Worm (Caenorhabditis elegans): ENCODE measurements around the gene Y51A2B.5.

The Y51A2B.5 gene

ce11 chrV:18424471-18424870 lies 35.4 kb downstream of the Y51A2B.5 start, which contains the start of gene ZK262.4:
Gene ZK262.4 (minus strand): TSS chrV:18424571.
- no peak for TF ChIP-seq Y79H2A.3 (GFP tag; conservative IDR thresholded peaks at IDR 0.05)
- TF ChIP-seq athp-1 (tag; optimal IDR thresholded peaks at IDR 0.05): no peak
- no peak for TF ChIP-seq efl-1 (GFP tag; optimal IDR thresholded peaks at IDR 0.05)
- no peak for TF ChIP-seq pbrm-1 (GFP tag; IDR thresholded peaks at IDR 0.05)
- no peak for TF ChIP-seq F57C9.4 (tag; optimal IDR thresholded peaks at IDR 0.05)
- no peak for TF ChIP-seq madf-6 (GFP tag; IDR thresholded peaks at IDR 0.05)
- TF ChIP-seq lin-35 (GFP tag; optimal IDR thresholded peaks at IDR 0.05): no peak
- no peak for TF ChIP-seq ztf-18 (tag; optimal IDR thresholded peaks at IDR 0.05)
- TF ChIP-seq Y53G8AR.9 (GFP tag; conservative IDR thresholded peaks at IDR 0.05): no peak
- TF ChIP-seq atf-7 (tag; optimal IDR thresholded peaks at IDR 0.05): no peak

- TF ChIP-seq bed-2 (GFP tag; IDR thresholded peaks at IDR 0.05): no peak
- TF ChIP-seq mes-4 (tag; optimal IDR thresholded peaks at IDR 0.05): no peak
Observed at ce11 chrV:18425544-18425943, 36.5 kb downstream of the Y51A2B.5 start, which contains the start of gene ZK262.19. Gene ZK262.19 (minus strand): TSS chrV:18425644.

- TF ChIP-seq F49E8.2 (tag; optimal IDR thresholded peaks at IDR 0.05; ENCODE audit: insufficient read depth) (no peak), athp-1 (tag; optimal IDR thresholded peaks at IDR 0.05) (no peak), lin-54 (GFP tag; optimal IDR thresholded peaks at IDR 0.05) (no peak), F57C9.4 (tag; optimal IDR thresholded peaks at IDR 0.05) (no peak), mxl-1 (tag; optimal IDR thresholded peaks at IDR 0.05) (no peak)
Observed at ce11 chrV:18426280-18426679, 37.2 kb downstream of the Y51A2B.5 start, which contains the start of gene srw-83. Gene srw-83 (plus strand): TSS chrV:18426580.

ce11 chrV:18430826-18431225 lies 41.7 kb downstream of the Y51A2B.5 start:
- peak; percentile 81 for TF ChIP-seq egrh-3 (GFP tag; IDR thresholded peaks at IDR 0.05)
- TF ChIP-seq F33H1.4 (GFP tag; IDR thresholded peaks at IDR 0.05): no peak
- 0 out of 2 replicates have a peak, but pooled peaks have one; percentile 12 for TF ChIP-seq mcd-1 (GFP tag; IDR thresholded peaks at IDR 0.05)
- TF ChIP-seq ceh-91 (GFP tag; IDR thresholded peaks at IDR 0.05): no peak

- TF ChIP-seq unc-62 (GFP tag; optimal IDR thresholded peaks at IDR 0.05): no peak
- TF ChIP-seq attf-5 (GFP tag; optimal IDR thresholded peaks at IDR 0.05): no peak
- TF ChIP-seq B0261.1 (tag; optimal IDR thresholded peaks at IDR 0.05): no peak
- no peak for TF ChIP-seq sptf-2 (GFP tag; optimal IDR thresholded peaks at IDR 0.05)
- TF ChIP-seq madf-8 (GFP tag; conservative IDR thresholded peaks at IDR 0.05): no peak
- TF ChIP-seq chd-7 (tag; optimal IDR thresholded peaks at IDR 0.05): no peak
- no peak for TF ChIP-seq ekl-4 (GFP tag; IDR thresholded peaks at IDR 0.05)
- no peak for TF ChIP-seq madf-10 (tag; optimal IDR thresholded peaks at IDR 0.05)
- TF ChIP-seq zfh-2 (GFP tag; conservative IDR thresholded peaks at IDR 0.05): no peak
- TF ChIP-seq hrde-1 (tag; optimal IDR thresholded peaks at IDR 0.05; ENCODE audit: borderline replicate concordance): no peak
- TF ChIP-seq tbx-9 (tag; optimal IDR thresholded peaks at IDR 0.05; ENCODE audit: borderline replicate concordance): no peak
- no peak for TF ChIP-seq xnd-1 (tag; optimal IDR thresholded peaks at IDR 0.05)
- TF ChIP-seq nhr-179 (tag; optimal IDR thresholded peaks at IDR 0.05): no peak
- TF ChIP-seq pbrm-1 (GFP tag; IDR thresholded peaks at IDR 0.05): no peak
- no peak for TF ChIP-seq snpc-1.3 (tag; optimal IDR thresholded peaks at IDR 0.05; ENCODE audit: insufficient read depth)
Observed at ce11 chrV:18431450-18431849, 42.4 kb downstream of the Y51A2B.5 start, which contains the start of gene srw-82. Gene srw-82 (plus strand): TSS chrV:18431750.
